Fruit fly (Drosophila melanogaster) whole organism, embryonic: Measurements from ENCODE around the gene Tomosyn.

ENCODE experiments used
- Ada2b ChIP-seq: fragments of 200-800 bp; sonication (Bioruptor generic); IDR thresholded peaks from 2 replicates; pipeline ENCODE4 v1.3.6; 2022; ENCODE audit warnings: missing biosample characterization, missing genetic modification characterization
- Asciz ChIP-seq: fragments of 200-800 bp; sonication (Bioruptor generic); optimal IDR thresholded peaks from 2 replicates; lab custom pipeline; 2017; ENCODE audit warnings: missing biosample characterization, mild to moderate bottlenecking, missing genetic modification characterization, missing genetic modification reagents
- Bgb ChIP-seq: fragments of 200-800 bp; sonication (Bioruptor generic); IDR thresholded peaks from 2 replicates; pipeline ENCODE4 v1.3.6; 2022; ENCODE audit warnings: missing biosample characterization, missing genetic modification characterization; ENCODE audit not compliant: partially characterized antibody
- C15 ChIP-seq: fragments of 200-800 bp; sonication (Bioruptor generic); IDR thresholded peaks from 3 replicates; pipeline ENCODE4 v1.3.6; 2022; ENCODE audit warnings: missing biosample characterization, missing genetic modification characterization
- CG10431 ChIP-seq: fragments of 200-800 bp; sonication (Bioruptor generic); optimal IDR thresholded peaks from 3 replicates; lab custom pipeline; 2018; ENCODE audit warnings: missing biosample characterization, mild to moderate bottlenecking, missing genetic modification characterization
- CG11456 ChIP-seq: fragments of 200-800 bp; sonication (Bioruptor generic); IDR thresholded peaks from 3 replicates; pipeline ENCODE4 v1.3.6; 2022; ENCODE audit warnings: missing biosample characterization, missing genetic modification characterization
- CG12391 ChIP-seq: fragments of 200-800 bp; sonication (Bioruptor generic); optimal IDR thresholded peaks from 3 replicates; lab custom pipeline; 2018; ENCODE audit warnings: missing biosample characterization, mild to moderate bottlenecking, missing genetic modification characterization, moderate library complexity
- CG12769 ChIP-seq: fragments of 200-800 bp; sonication (Bioruptor generic); optimal IDR thresholded peaks from 2 replicates; lab custom pipeline; 2019; ENCODE audit warnings: missing biosample characterization, mild to moderate bottlenecking, missing genetic modification characterization, moderate library complexity
- CG13296 ChIP-seq: fragments of 200-800 bp; sonication (Bioruptor generic); optimal IDR thresholded peaks from 3 replicates; lab custom pipeline; 2018; ENCODE audit warnings: missing biosample characterization, mild to moderate bottlenecking, missing genetic modification characterization
- CG13775 ChIP-seq: fragments of 200-800 bp; sonication (Bioruptor generic); optimal IDR thresholded peaks from 3 replicates; lab custom pipeline; 2017; ENCODE audit warnings: missing biosample characterization, mild to moderate bottlenecking, missing genetic modification characterization
- CG15011 ChIP-seq: fragments of 200-800 bp; sonication (Bioruptor generic); optimal IDR thresholded peaks from 3 replicates; lab custom pipeline; 2018; ENCODE audit warnings: missing biosample characterization, mild to moderate bottlenecking, missing genetic modification characterization
- CG1602 ChIP-seq: fragments of 200-800 bp; sonication (Bioruptor generic); optimal IDR thresholded peaks from 3 replicates; lab custom pipeline; 2016; ENCODE audit warnings: missing biosample characterization, missing genetic modification characterization
- CG17328 ChIP-seq: fragments of 200-800 bp; sonication (Bioruptor generic); IDR thresholded peaks from 2 replicates; pipeline ENCODE4 v1.3.6; 2022; ENCODE audit warnings: missing biosample characterization, missing genetic modification characterization
- CG17385 ChIP-seq: fragments of 200-800 bp; sonication (Bioruptor generic); optimal IDR thresholded peaks from 3 replicates; lab custom pipeline; 2018; ENCODE audit warnings: missing biosample characterization, mild to moderate bottlenecking, missing genetic modification characterization
- CG18011 ChIP-seq: fragments of 200-800 bp; sonication (Bioruptor generic); optimal IDR thresholded peaks from 2 replicates; lab custom pipeline; 2017; ENCODE audit warnings: missing biosample characterization, missing genetic modification characterization, mild to moderate bottlenecking, moderate library complexity, missing genotype
- CG3065 ChIP-seq: fragments of 200-800 bp; sonication (Bioruptor generic); optimal IDR thresholded peaks from 2 replicates; lab custom pipeline; 2016; ENCODE audit warnings: missing biosample characterization, missing genetic modification characterization
- CG3163 ChIP-seq: fragments of 200-800 bp; sonication (Bioruptor generic); optimal IDR thresholded peaks from 3 replicates; lab custom pipeline; 2016; ENCODE audit warnings: missing biosample characterization, missing genetic modification characterization
- CG5245 ChIP-seq: fragments of 200-800 bp; sonication (Bioruptor generic); optimal IDR thresholded peaks from 3 replicates; lab custom pipeline; 2016; ENCODE audit warnings: missing biosample characterization, missing genetic modification characterization
- CG6854 ChIP-seq: fragments of 200-800 bp; sonication (Bioruptor generic); optimal IDR thresholded peaks from 3 replicates; lab custom pipeline; 2017; ENCODE audit warnings: missing biosample characterization, mild to moderate bottlenecking, missing genetic modification characterization
- CG8281 ChIP-seq: fragments of 200-800 bp; sonication (Bioruptor generic); optimal IDR thresholded peaks from 2 replicates; lab custom pipeline; 2018; ENCODE audit warnings: missing biosample characterization, mild to moderate bottlenecking, missing genetic modification characterization, moderate library complexity
- CG8478 ChIP-seq: fragments of >200 bp; optimal IDR thresholded peaks from 2 replicates; lab custom pipeline; 2018
- CrebB ChIP-seq: fragments of 200-800 bp; sonication (Bioruptor generic); optimal IDR thresholded peaks from 3 replicates; lab custom pipeline; 2018; ENCODE audit warnings: missing biosample characterization, mild to moderate bottlenecking, missing genetic modification characterization
- D19A ChIP-seq: fragments of 200-800 bp; optimal IDR thresholded peaks from 3 replicates; lab custom pipeline; 2019; ENCODE audit warnings: missing biosample characterization, mild to moderate bottlenecking, missing genetic modification characterization, moderate library complexity
- HLH4C ChIP-seq: fragments of 200-800 bp; sonication (Bioruptor generic); IDR thresholded peaks from 3 replicates; pipeline ENCODE4 v1.3.6; 2022; ENCODE audit warnings: missing biosample characterization, missing genetic modification characterization; ENCODE audit not compliant: partially characterized antibody
- HLH54F ChIP-seq: fragments of 200-800 bp; sonication (Bioruptor generic); optimal IDR thresholded peaks from 3 replicates; lab custom pipeline; 2016; ENCODE audit warnings: missing biosample characterization, missing genetic modification characterization
- Hmr ChIP-seq: fragments of 200-800 bp; sonication (Bioruptor generic); optimal IDR thresholded peaks from 3 replicates; lab custom pipeline; 2017; ENCODE audit warnings: mild to moderate bottlenecking, missing biosample characterization, missing genetic modification reagents, missing genetic modification characterization
- Hmx ChIP-seq: fragments of 200-800 bp; sonication (Bioruptor generic); optimal IDR thresholded peaks from 2 replicates; lab custom pipeline; 2016; ENCODE audit warnings: missing biosample characterization, missing genetic modification characterization
- Neu2 ChIP-seq: fragments of 200-800 bp; sonication (Bioruptor generic); optimal IDR thresholded peaks from 3 replicates; lab custom pipeline; 2016; ENCODE audit warnings: missing biosample characterization, missing genetic modification characterization, borderline replicate concordance
- amos ChIP-seq: fragments of 200-800 bp; sonication (Bioruptor generic); IDR thresholded peaks from 2 replicates; pipeline ENCODE4 v1.3.6; 2022; ENCODE audit warnings: missing biosample characterization, missing genetic modification characterization; ENCODE audit not compliant: partially characterized antibody
- ara ChIP-seq: fragments of 200-800 bp; sonication (Bioruptor generic); IDR thresholded peaks from 2 replicates; pipeline ENCODE4 v1.3.6; 2022; ENCODE audit warnings: missing biosample characterization, missing genetic modification characterization
- ash1 ChIP-seq: fragments of 200-800 bp; sonication (Bioruptor generic); optimal IDR thresholded peaks from 2 replicates; lab custom pipeline; 2018; ENCODE audit warnings: missing biosample characterization, mild to moderate bottlenecking, missing genetic modification characterization
- cad ChIP-seq: fragments of >200 bp; optimal IDR thresholded peaks from 2 replicates; lab custom pipeline; 2017; ENCODE audit warnings: missing biosample characterization, missing genetic modification characterization
- crol ChIP-seq: fragments of 200-800 bp; sonication (Bioruptor generic); IDR thresholded peaks from 2 replicates; pipeline ENCODE4 v1.3.6; 2022; ENCODE audit warnings: missing biosample characterization, missing genetic modification characterization
- danr ChIP-seq: fragments of 200-800 bp; sonication (Bioruptor generic); IDR thresholded peaks from 2 replicates; pipeline ENCODE4 v1.3.6; 2022; ENCODE audit warnings: missing biosample characterization, missing genetic modification characterization
- ems ChIP-seq: fragments of 200-800 bp; sonication (Bioruptor generic); optimal IDR thresholded peaks from 3 replicates; lab custom pipeline; 2016; ENCODE audit warnings: missing biosample characterization, missing genetic modification characterization
- ewg ChIP-seq: fragments of 200-800 bp; sonication (Bioruptor generic); optimal IDR thresholded peaks from 3 replicates; lab custom pipeline; 2017; ENCODE audit warnings: mild to moderate bottlenecking, missing biosample characterization, missing genetic modification reagents, missing genetic modification characterization
- fd64A ChIP-seq: fragments of 200-800 bp; sonication (Bioruptor generic); optimal IDR thresholded peaks from 3 replicates; lab custom pipeline; 2018; ENCODE audit warnings: missing biosample characterization, mild to moderate bottlenecking, missing genetic modification characterization
- jumu ChIP-seq: fragments of 200-800 bp; sonication (Bioruptor generic); optimal IDR thresholded peaks from 3 replicates; lab custom pipeline; 2016; ENCODE audit warnings: missing biosample characterization, missing genetic modification characterization
- lilli ChIP-seq: fragments of 200-800 bp; sonication (Bioruptor generic); optimal IDR thresholded peaks from 3 replicates; lab custom pipeline; 2016; ENCODE audit warnings: missing biosample characterization, missing genetic modification characterization
- lmd ChIP-seq: fragments of 200-800 bp; sonication (Bioruptor generic); IDR thresholded peaks from 2 replicates; pipeline ENCODE4 v1.3.6; 2022; ENCODE audit warnings: missing biosample characterization, missing genetic modification characterization
- luna ChIP-seq: fragments of 200-800 bp; sonication (Bioruptor generic); optimal IDR thresholded peaks from 2 replicates; lab custom pipeline; 2016; ENCODE audit warnings: missing biosample characterization, missing genetic modification characterization
- nerfin-1 ChIP-seq: fragments of 200-800 bp; sonication (Bioruptor generic); optimal IDR thresholded peaks from 3 replicates; lab custom pipeline; 2019; ENCODE audit warnings: missing biosample characterization, mild to moderate bottlenecking, missing genetic modification characterization, moderate library complexity
- pan ChIP-seq, 4 experiments: fragments of >200 bp in 3 of 4; fragments of 200-800 bp in 1 of 4; sonication (Bioruptor generic) in 1 of 4; optimal IDR thresholded peaks in 3 of 4; IDR thresholded peaks in 1 of 4; 2 replicates each; pipeline versions ENCODE4 v1.3.6 to Lab custom; 2017 to 2022; ENCODE audit warnings: missing biosample characterization in 2 of 4, missing genetic modification characterization in 2 of 4, mixed read lengths in 1 of 4
- pb ChIP-seq: fragments of 200-800 bp; sonication (Bioruptor generic); optimal IDR thresholded peaks from 3 replicates; lab custom pipeline; 2016; ENCODE audit warnings: missing biosample characterization, missing genetic modification characterization
- sens ChIP-seq: fragments of 200-800 bp; sonication (Bioruptor generic); peaks from one replicate; lab custom pipeline; 2016; ENCODE audit warnings: missing biosample characterization, missing genetic modification characterization
- stwl ChIP-seq: fragments of 200-800 bp; sonication (Bioruptor generic); optimal IDR thresholded peaks from 3 replicates; lab custom pipeline; 2018; ENCODE audit warnings: missing biosample characterization, mild to moderate bottlenecking, missing genetic modification characterization, moderate library complexity
- toy ChIP-seq: fragments of 200-800 bp; sonication (Bioruptor generic); IDR thresholded peaks from 2 replicates; pipeline ENCODE4 v1.3.6; 2022; ENCODE audit warnings: missing biosample characterization, missing genetic modification characterization
- trh ChIP-seq: fragments of 200-800 bp; sonication (Bioruptor generic); optimal IDR thresholded peaks from 2 replicates; lab custom pipeline; 2016; ENCODE audit warnings: missing biosample characterization, missing genetic modification characterization
- vfl ChIP-seq: fragments of 200-800 bp; sonication (Bioruptor generic); optimal IDR thresholded peaks from 2 replicates; lab custom pipeline; 2016; ENCODE audit warnings: missing biosample characterization, missing genetic modification characterization
- wek ChIP-seq: fragments of 200-800 bp; sonication (Bioruptor generic); optimal IDR thresholded peaks from 3 replicates; lab custom pipeline; 2018; ENCODE audit warnings: missing biosample characterization, mild to moderate bottlenecking, missing genetic modification characterization, moderate library complexity

Tomosyn gene

DNA sequence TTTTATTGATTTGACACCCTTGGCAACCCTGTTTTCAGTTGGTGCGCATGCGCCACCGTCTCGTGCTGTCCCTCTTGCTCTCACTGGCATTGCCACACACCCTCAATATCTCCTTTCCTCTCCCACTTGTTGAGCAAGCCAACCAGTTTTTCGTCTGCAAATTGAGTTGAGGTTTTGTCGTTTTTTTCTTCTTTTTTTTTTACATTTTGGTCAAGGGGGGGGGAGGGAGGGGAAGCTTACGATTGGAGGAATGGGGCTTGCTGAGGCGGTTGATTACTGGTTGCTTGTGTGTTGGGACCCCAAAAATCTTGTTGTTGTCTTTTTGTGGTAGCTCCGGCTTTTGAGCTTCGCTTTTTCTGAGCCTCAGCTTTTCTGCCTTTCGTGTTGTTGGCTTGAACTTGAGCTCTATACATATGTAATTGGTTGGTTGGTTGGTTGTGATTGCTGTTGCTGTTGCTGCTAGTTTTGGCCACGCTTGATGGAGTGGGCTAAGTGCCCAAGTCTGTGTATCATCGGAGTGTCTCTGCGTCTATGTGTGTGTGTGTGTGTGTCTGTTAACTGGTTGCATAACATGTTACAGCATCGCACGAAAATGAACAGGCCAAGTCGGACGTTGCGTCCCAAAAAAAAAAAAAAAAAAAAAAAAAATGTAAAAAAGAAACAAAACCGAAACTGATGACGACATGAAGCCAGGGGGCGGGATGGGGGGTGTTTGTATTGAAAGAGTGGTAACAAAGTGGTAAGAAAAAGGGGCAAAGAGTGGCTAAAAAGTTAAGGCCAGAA, 45.3 kb downstream of the Tomosyn start (continued):
- TF ChIP-seq CG12769 (tag; lab: Kevin White, UChicago) (no peak), Bgb (GFP tag; lab: Robert Waterston, UW) (no peak), lilli (GFP tag; lab: Kevin White, UChicago) (peak; percentile 19), CG3163 (no peak), CG6854 (no peak), toy (no peak), HLH4C (GFP tag; lab: Robert Waterston, UW) (no peak), CG11456 (GFP tag; lab: Robert Waterston, UW) (no peak), HLH54F (GFP tag; lab: Kevin White, UChicago) (no peak), CG5245 (GFP tag; lab: Kevin White, UChicago) (no peak), pan (optimal IDR thresholded peaks at IDR 0.05; lab: Kevin White, UChicago) (no peak), pan (GFP tag; optimal IDR thresholded peaks at IDR 0.05 in 1 of 2, IDR thresholded peaks at IDR 0.05 in 1 of 2) (no peak), nerfin-1 (tag; lab: Kevin White, UChicago) (no peak), fd64A (no peak), trh (GFP tag; lab: Kevin White, UChicago) (no peak), CG13775 (GFP tag; lab: Kevin White, UChicago) (no peak), Asciz (GFP tag; lab: Kevin White, UChicago) (no peak), CG10431 (GFP tag; lab: Kevin White, UChicago) (no peak), Hmr (GFP tag; lab: Kevin White, UChicago) (no peak), CG17328 (GFP tag; lab: Robert Waterston, UW) (no peak), C15 (no peak), wek (GFP tag; lab: Kevin White, UChicago) (no peak), CG12391 (tag; lab: Kevin White, UChicago) (peak; percentile 7), danr (GFP tag; lab: Robert Waterston, UW) (no peak), CG13296 (GFP tag; lab: Kevin White, UChicago) (peak; percentile 6), ewg (GFP tag; lab: Kevin White, UChicago) (peak; percentile 75), cad (no peak), CG8478 (no peak), Ada2b (no peak), ems (GFP tag; lab: Kevin White, UChicago) (no peak), stwl (tag; lab: Kevin White, UChicago) (no peak), pb (no peak), CG3065 (no peak), CG15011 (GFP tag; lab: Kevin White, UChicago) (no peak), CG8281 (no peak), vfl (GFP tag; lab: Kevin White, UChicago) (no peak), Neu2 (no peak), ara (GFP tag; lab: Robert Waterston, UW) (no peak), luna (GFP tag; lab: Kevin White, UChicago) (no peak), D19A (tag; lab: Kevin White, UChicago) (no peak), jumu (no peak), CrebB (no peak), ash1 (no peak), lmd (GFP tag; lab: Robert Waterston, UW) (no peak), CG17385 (no peak), crol (GFP tag; lab: Robert Waterston, UW) (peak; percentile 75), amos (no peak), CG1602 (no peak), Hmx (GFP tag; lab: Kevin White, UChicago) (no peak), sens (GFP tag; lab: Kevin White, UChicago) (no peak), CG18011 (GFP tag; lab: Kevin White, UChicago) (no peak)
